Worm (Caenorhabditis elegans): ENCODE measurements around the gene B0462.4.

DNA sequence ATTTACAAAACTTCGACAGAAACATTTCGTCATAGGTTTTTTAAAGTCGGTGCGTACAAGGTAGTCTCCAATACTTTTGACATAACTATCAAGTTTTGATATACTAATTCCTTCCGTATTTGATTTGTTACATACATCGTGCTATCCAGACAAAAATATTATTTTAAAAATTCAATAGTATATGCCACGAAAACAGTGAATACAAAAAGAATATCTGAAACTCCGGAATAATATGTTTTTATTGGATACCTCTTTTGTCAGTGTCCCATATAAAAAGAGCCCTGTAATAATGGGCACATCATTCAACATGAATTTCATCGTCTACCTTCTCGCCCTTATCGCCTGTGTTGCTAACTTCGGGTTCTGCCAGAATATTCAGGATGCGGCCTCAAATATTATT lies 38.7 kb downstream of the B0462.4 start, which contains the start of gene Y51A2A.12:
- TF ChIP-seq ama-1 (optimal IDR thresholded peaks at IDR 0.05) (no peak), jun-1 (tag; optimal IDR thresholded peaks at IDR 0.05) (no peak), nhr-237 (tag; optimal IDR thresholded peaks at IDR 0.05) (no peak), pqm-1 (tag; optimal IDR thresholded peaks at IDR 0.05) (no peak), lin-14 (GFP tag; optimal IDR thresholded peaks at IDR 0.05) (no peak), mab-9 (GFP tag; IDR thresholded peaks at IDR 0.05) (no peak), nhr-28 (tag; optimal IDR thresholded peaks at IDR 0.05) (no peak), sptf-1 (tag; optimal IDR thresholded peaks at IDR 0.05) (no peak), unc-62 (GFP tag; optimal IDR thresholded peaks at IDR 0.05) (no peak)
